Worm (Caenorhabditis elegans) whole organism, young adult: ENCODE data around the gene C34C12.8.
A peak's percentile ranks its signal among the peaks of the same experiment; 100 is the strongest.

ENCODE experiments used
- B0019.2 ChIP-seq: fragments of 200-800 bp; sonication (Bioruptor generic); conservative IDR thresholded peaks from 2 replicates; pipeline ENCODE4 v1.3.6; 2022; ENCODE audit warnings: missing genetic modification reagents, missing genetic modification characterization, missing compliant biosample characterization
- F22D6.2 ChIP-seq: sonication (generic microtip); optimal IDR thresholded peaks from 2 replicates; lab custom pipeline; 2016; ENCODE audit warnings: mild to moderate bottlenecking, missing genetic modification characterization, missing compliant biosample characterization
- F39B2.1 ChIP-seq: fragments of 200-800 bp; sonication (Bioruptor generic); IDR thresholded peaks from 2 replicates; pipeline ENCODE4 v1.3.6; 2022; ENCODE audit warnings: missing genetic modification reagents, missing genetic modification characterization, missing compliant biosample characterization
- F57A8.1 ChIP-seq: fragments of 200-800 bp; sonication (Bioruptor generic); optimal IDR thresholded peaks from 2 replicates; lab custom pipeline; 2018; ENCODE audit warnings: mild to moderate bottlenecking, missing genetic modification characterization, moderate library complexity, missing compliant biosample characterization
- K12H6.12 ChIP-seq: fragments of 200-800 bp; sonication (Bioruptor generic); optimal IDR thresholded peaks from 2 replicates; lab custom pipeline; 2018; ENCODE audit warnings: mild to moderate bottlenecking, missing genetic modification characterization, missing compliant biosample characterization
- Y53G8AR.9 ChIP-seq: fragments of 200-800 bp; sonication (Bioruptor generic); conservative IDR thresholded peaks from 2 replicates; pipeline ENCODE4 v1.3.6; 2022; ENCODE audit warnings: missing genetic modification reagents, missing genetic modification characterization, missing compliant biosample characterization
- atf-7 ChIP-seq: sonication (generic microtip); optimal IDR thresholded peaks from 2 replicates; lab custom pipeline; 2017; ENCODE audit warnings: mild to moderate bottlenecking, missing genetic modification characterization, missing compliant biosample characterization
- athp-1 ChIP-seq: sonication (generic microtip); optimal IDR thresholded peaks from 2 replicates; lab custom pipeline; 2017; ENCODE audit warnings: mild to moderate bottlenecking, missing genetic modification characterization, missing compliant biosample characterization
- attf-6 ChIP-seq: fragments of 200-800 bp; sonication (Bioruptor generic); IDR thresholded peaks from 2 replicates; pipeline ENCODE4 v1.3.6; 2022; ENCODE audit warnings: missing genetic modification reagents, missing genetic modification characterization, missing compliant biosample characterization
- bed-1 ChIP-seq: fragments of 200-800 bp; sonication (Bioruptor generic); IDR thresholded peaks from 2 replicates; pipeline ENCODE4 v1.3.6; 2022; ENCODE audit warnings: missing genetic modification reagents, missing genetic modification characterization, missing compliant biosample characterization
- cebp-1 ChIP-seq, 2 experiments: fragments of 200-800 bp in 1 of 2; sonication (Bioruptor generic) in 1 of 2; sonication (generic microtip) in 1 of 2; IDR thresholded peaks in 1 of 2; optimal IDR thresholded peaks in 1 of 2; 2 replicates each; pipeline versions ENCODE4 v1.3.6 to Lab custom; 2017 to 2022; ENCODE audit warnings: missing compliant biosample characterization in 2 of 2, missing genetic modification characterization in 2 of 2, mild to moderate bottlenecking in 1 of 2, missing genetic modification reagents in 1 of 2, moderate library complexity in 1 of 2
- ceh-27 ChIP-seq: fragments of 200-800 bp; sonication (Bioruptor generic); optimal IDR thresholded peaks from 2 replicates; lab custom pipeline; 2018; ENCODE audit warnings: mild to moderate bottlenecking, missing genetic modification characterization, moderate library complexity, missing compliant biosample characterization
- ceh-40 ChIP-seq: fragments of 200-800 bp; sonication (Bioruptor generic); IDR thresholded peaks from 2 replicates; pipeline ENCODE4 v1.3.6; 2022; ENCODE audit warnings: missing genetic modification characterization, missing compliant biosample characterization
- ceh-79 ChIP-seq: sonication (generic microtip); optimal IDR thresholded peaks from 2 replicates; lab custom pipeline; 2017; ENCODE audit warnings: mild to moderate bottlenecking, missing genetic modification characterization, missing compliant biosample characterization
- dpff-1 ChIP-seq: sonication (generic microtip); optimal IDR thresholded peaks from 2 replicates; lab custom pipeline; 2017; ENCODE audit warnings: mild to moderate bottlenecking, missing genetic modification characterization, missing compliant biosample characterization
- gei-17 ChIP-seq: fragments of 200-800 bp; sonication (Bioruptor generic); optimal IDR thresholded peaks from 2 replicates; lab custom pipeline; 2018; ENCODE audit warnings: mild to moderate bottlenecking, missing genetic modification characterization, missing compliant biosample characterization
- him-1 ChIP-seq: sonication (generic microtip); optimal IDR thresholded peaks from 2 replicates; lab custom pipeline; 2016; ENCODE audit warnings: missing genotype, missing genetic modification reagents, missing genetic modification characterization, missing compliant biosample characterization
- hlh-26 ChIP-seq: fragments of 200-800 bp; sonication (Bioruptor generic); conservative IDR thresholded peaks from 2 replicates; pipeline ENCODE4 v1.3.6; 2022; ENCODE audit warnings: missing genetic modification reagents, missing genetic modification characterization, missing compliant biosample characterization
- hmg-20 ChIP-seq: fragments of 200-800 bp; sonication (Bioruptor generic); IDR thresholded peaks from 2 replicates; pipeline ENCODE4 v1.3.6; 2022; ENCODE audit warnings: missing genetic modification reagents, missing genetic modification characterization, missing compliant biosample characterization
- hrde-1 ChIP-seq: sonication (generic microtip); optimal IDR thresholded peaks from 2 replicates; lab custom pipeline; 2016; ENCODE audit warnings: missing genetic modification characterization, mild to moderate bottlenecking, missing compliant biosample characterization, moderate library complexity, missing genotype, missing genetic modification reagents, borderline replicate concordance
- lin-26 ChIP-seq: fragments of 200-800 bp; sonication (Bioruptor generic); IDR thresholded peaks from 2 replicates; pipeline ENCODE4 v1.3.6; 2022; ENCODE audit warnings: missing genetic modification reagents, missing genetic modification characterization, missing compliant biosample characterization
- lin-54 ChIP-seq: fragments of 200-800 bp; sonication (Bioruptor generic); optimal IDR thresholded peaks from 2 replicates; lab custom pipeline; 2018; ENCODE audit warnings: mild to moderate bottlenecking, missing genetic modification characterization, missing compliant biosample characterization
- lsl-1 ChIP-seq: fragments of 200-800 bp; sonication (Bioruptor generic); optimal IDR thresholded peaks from 2 replicates; lab custom pipeline; 2018; ENCODE audit warnings: mild to moderate bottlenecking, missing genetic modification characterization, moderate library complexity, missing compliant biosample characterization
- madf-8 ChIP-seq: fragments of 200-800 bp; sonication (Bioruptor generic); conservative IDR thresholded peaks from 2 replicates; pipeline ENCODE4 v1.3.6; 2022; ENCODE audit warnings: missing genetic modification reagents, missing genetic modification characterization, missing compliant biosample characterization
- mcd-1 ChIP-seq: fragments of 200-800 bp; sonication (Bioruptor generic); IDR thresholded peaks from 2 replicates; pipeline ENCODE4 v1.3.6; 2022; ENCODE audit warnings: missing genetic modification reagents, missing genetic modification characterization, missing compliant biosample characterization
- mes-4 ChIP-seq: sonication (generic microtip); optimal IDR thresholded peaks from 2 replicates; lab custom pipeline; 2016; ENCODE audit warnings: missing genotype, missing genetic modification characterization, missing compliant biosample characterization
- nfya-1 ChIP-seq: sonication (generic microtip); optimal IDR thresholded peaks from 2 replicates; lab custom pipeline; 2017; ENCODE audit warnings: antibody characterized with exemption, missing compliant biosample characterization, missing genetic modification characterization, borderline replicate concordance; ENCODE audit not compliant: insufficient read depth
- nfyb-1 ChIP-seq: fragments of 200-800 bp; sonication (Bioruptor generic); IDR thresholded peaks from 2 replicates; pipeline ENCODE4 v1.3.6; 2022; ENCODE audit warnings: missing genetic modification reagents, missing genetic modification characterization, missing compliant biosample characterization
- nhr-179 ChIP-seq: sonication (generic microtip); optimal IDR thresholded peaks from 2 replicates; lab custom pipeline; 2016; ENCODE audit warnings: mild to moderate bottlenecking, missing genetic modification characterization, missing compliant biosample characterization
- nhr-80 ChIP-seq: sonication (generic microtip); optimal IDR thresholded peaks from 2 replicates; lab custom pipeline; 2016; ENCODE audit warnings: missing genetic modification characterization, missing compliant biosample characterization
- rec-8 ChIP-seq, 2 experiments: sonication (generic microtip); optimal IDR thresholded peaks; 2 replicates each; lab custom pipeline; 2016; ENCODE audit warnings: mild to moderate bottlenecking in 2 of 2, missing genetic modification characterization in 2 of 2, missing genetic modification reagents in 2 of 2, missing genotype in 2 of 2, missing biosample characterization in 1 of 2, missing compliant biosample characterization in 1 of 2, moderate library complexity in 1 of 2
- sea-2 ChIP-seq: fragments of 200-800 bp; sonication (Bioruptor generic); IDR thresholded peaks from 2 replicates; pipeline ENCODE4 v1.3.6; 2022; ENCODE audit warnings: missing genetic modification characterization, missing compliant biosample characterization
- snpc-1.3 ChIP-seq: sonication (generic microtip); optimal IDR thresholded peaks from 2 replicates; lab custom pipeline; 2017; ENCODE audit warnings: missing genetic modification characterization, mild to moderate bottlenecking, missing compliant biosample characterization, antibody characterized with exemption, moderate library complexity, missing genotype, missing genetic modification reagents; ENCODE audit not compliant: insufficient read depth
- snpc-4 ChIP-seq, 5 experiments: fragments of 150-350 bp in 1 of 5; sonication (generic microtip) in 4 of 5; optimal IDR thresholded peaks; 2 replicates each; lab custom pipeline; 2014 to 2018; ENCODE audit warnings: missing genetic modification characterization in 5 of 5, missing biosample characterization in 3 of 5, antibody characterized with exemption in 2 of 5, mild to moderate bottlenecking in 2 of 5, missing compliant biosample characterization in 2 of 5, missing genotype in 2 of 5, moderate library complexity in 2 of 5, missing genetic modification reagents in 1 of 5
- somi-1 ChIP-seq: fragments of 200-800 bp; sonication (Bioruptor generic); optimal IDR thresholded peaks from 2 replicates; lab custom pipeline; 2018; ENCODE audit warnings: mild to moderate bottlenecking, missing genetic modification characterization, missing compliant biosample characterization
- sptf-2 ChIP-seq: fragments of 200-800 bp; sonication (Bioruptor generic); optimal IDR thresholded peaks from 2 replicates; lab custom pipeline; 2018; ENCODE audit warnings: mild to moderate bottlenecking, missing genetic modification characterization, missing compliant biosample characterization
- tbp1 ChIP-seq: fragments of 200-800 bp; sonication (Bioruptor generic); optimal IDR thresholded peaks from 2 replicates; lab custom pipeline; 2018; ENCODE audit warnings: mild to moderate bottlenecking, missing genetic modification characterization, missing compliant biosample characterization
- tbx-9 ChIP-seq: sonication (generic microtip); optimal IDR thresholded peaks from 2 replicates; lab custom pipeline; 2016; ENCODE audit warnings: borderline replicate concordance, missing genetic modification characterization, inconsistent platforms, missing compliant biosample characterization
- unc-130 ChIP-seq: sonication (generic microtip); optimal IDR thresholded peaks from 2 replicates; lab custom pipeline; 2016; ENCODE audit warnings: missing genetic modification reagents, missing genetic modification characterization, missing compliant biosample characterization
- ztf-25 ChIP-seq: fragments of 200-800 bp; sonication (Bioruptor generic); IDR thresholded peaks from 2 replicates; pipeline ENCODE4 v1.3.6; 2022; ENCODE audit warnings: missing genetic modification reagents, missing genetic modification characterization, missing compliant biosample characterization
- ztf-28 ChIP-seq: fragments of 200-800 bp; sonication (Bioruptor generic); IDR thresholded peaks from 2 replicates; pipeline ENCODE4 v1.3.6; 2022; ENCODE audit warnings: missing genetic modification reagents, missing genetic modification characterization, missing compliant biosample characterization

The C34C12.8 gene

ce11 chrIII:3461403-3461802, 1.2 kb downstream of the C34C12.8 start, which contains the start of gene pph-6:
Gene pph-6, plus strand, starts transcription at chrIII:3461703.
- no peak for TF ChIP-seq dpff-1 (tag; lab: Kevin White, UChicago)
- TF ChIP-seq, all 124 proteins: peak for 0

ce11 chrIII:3467013-3467412, 6.8 kb downstream of the C34C12.8 start:
- no peak for TF ChIP-seq ceh-79
- peak; percentile 73 for TF ChIP-seq nfyb-1 (GFP tag; lab: Robert Waterston, UW)
- no peak for TF ChIP-seq athp-1 (tag; lab: Kevin White, UChicago)

ce11 chrIII:3468384-3468783, 8.2 kb downstream of the C34C12.8 start:
- TF ChIP-seq F22D6.2 (tag; lab: Kevin White, UChicago) (no peak), rec-8 (tag; optimal IDR thresholded peaks at IDR 0.05; lab: Kevin White, UChicago) (no peak), F39B2.1 (no peak), nhr-80 (tag; lab: Kevin White, UChicago) (peak; percentile 52), atf-7 (no peak), gei-17 (GFP tag; lab: Kevin White, UChicago) (no peak), K12H6.12 (no peak), cebp-1 (GFP tag; IDR thresholded peaks at IDR 0.05; lab: Robert Waterston, UW) (no peak), cebp-1 (tag; optimal IDR thresholded peaks at IDR 0.05; lab: Kevin White, UChicago) (peak; percentile 13), bed-1 (no peak), lsl-1 (GFP tag; lab: Kevin White, UChicago) (no peak)
- TF ChIP-seq, all 124 proteins: peak for 2

- TF ChIP-seq ceh-79 (no peak), madf-8 (GFP tag; lab: Robert Waterston, UW) (no peak), ceh-27 (GFP tag; lab: Kevin White, UChicago) (no peak), hlh-26 (GFP tag; lab: Robert Waterston, UW) (no peak), mes-4 (tag; lab: Kevin White, UChicago) (no peak), F57A8.1 (GFP tag; lab: Kevin White, UChicago) (no peak), nhr-179 (tag; lab: Kevin White, UChicago) (no peak), lin-54 (no peak), Y53G8AR.9 (GFP tag; lab: Robert Waterston, UW) (no peak), B0019.2 (GFP tag; lab: Robert Waterston, UW) (no peak), mcd-1 (GFP tag; lab: Robert Waterston, UW) (no peak), sptf-2 (GFP tag; lab: Kevin White, UChicago) (no peak), tbp1 (GFP tag; lab: Kevin White, UChicago) (no peak), him-1 (tag; lab: Kevin White, UChicago) (no peak), ztf-25 (no peak), F22D6.2 (tag; lab: Kevin White, UChicago) (no peak), unc-130 (GFP tag; lab: Kevin White, UChicago) (no peak), somi-1 (GFP tag; lab: Kevin White, UChicago) (no peak)
Observed at ce11 chrIII:3469646-3470045, 9.4 kb downstream of the C34C12.8 start, which contains the start of gene smim-14. Gene smim-14, minus strand, starts transcription at chrIII:3469746.

ce11 chrIII:3470433-3470832, 10.2 kb downstream of the C34C12.8 start:
- TF ChIP-seq tbx-9 (tag; lab: Kevin White, UChicago) (no peak), attf-6 (GFP tag; lab: Robert Waterston, UW) (no peak), nfya-1 (no peak), lin-26 (no peak), ceh-40 (GFP tag; lab: Robert Waterston, UW) (no peak), nhr-179 (tag; lab: Kevin White, UChicago) (no peak), hmg-20 (GFP tag; lab: Robert Waterston, UW) (no peak), ztf-28 (GFP tag; lab: Robert Waterston, UW) (no peak), snpc-1.3 (tag; lab: Kevin White, UChicago) (no peak), sea-2 (no peak), hrde-1 (no peak), F22D6.2 (tag; lab: Kevin White, UChicago) (no peak), lin-54 (no peak), snpc-4 (GFP tag; optimal IDR thresholded peaks at IDR 0.05; lab: Kevin White, UChicago) (no peak), snpc-4 (tag; optimal IDR thresholded peaks at IDR 0.05; lab: Kevin White, UChicago) (no peak)
